Worm (Caenorhabditis elegans) whole organism, L4/young adult: ENCODE data around the gene wee-1.1.

Experiments
- W03F9.2 ChIP-seq: fragments of 150-350 bp; optimal IDR thresholded peaks from 2 replicates; lab custom pipeline; 2014; ENCODE audit warnings: missing biosample characterization, missing genetic modification characterization
- dao-5 ChIP-seq: sonication (generic microtip); optimal IDR thresholded peaks from 2 replicates; lab custom pipeline; 2016; ENCODE audit warnings: missing genotype, missing genetic modification characterization, moderate library complexity, missing compliant biosample characterization
- him-1 ChIP-seq: sonication (generic microtip); optimal IDR thresholded peaks from 2 replicates; lab custom pipeline; 2016; ENCODE audit warnings: missing genotype, missing genetic modification reagents, missing genetic modification characterization, missing compliant biosample characterization

ce11 chrII:9602566-9602965 lies 19.2 kb upstream of the wee-1.1 start:
- no peak for TF ChIP-seq dao-5 (tag; lab: Kevin White, UChicago)
- no peak for TF ChIP-seq him-1 (tag; lab: Kevin White, UChicago)
- TF ChIP-seq W03F9.2 (tag; lab: Kevin White, UChicago): no peak
